Worm (Caenorhabditis elegans) whole organism, L4/young adult: Measurements from ENCODE around the gene hpo-19.

Source experiments
- W03F9.2 ChIP-seq: fragments of 150-350 bp; optimal IDR thresholded peaks from 2 replicates; lab custom pipeline; 2014; ENCODE audit warnings: missing biosample characterization, missing genetic modification characterization
- dao-5 ChIP-seq: sonication (generic microtip); optimal IDR thresholded peaks from 2 replicates; lab custom pipeline; 2016; ENCODE audit warnings: missing genotype, missing genetic modification characterization, moderate library complexity, missing compliant biosample characterization
- him-1 ChIP-seq: sonication (generic microtip); optimal IDR thresholded peaks from 2 replicates; lab custom pipeline; 2016; ENCODE audit warnings: missing genotype, missing genetic modification reagents, missing genetic modification characterization, missing compliant biosample characterization

Gene hpo-19

ce11 chrV:6456903-6457302, 20.5 kb downstream of the hpo-19 start:
- TF ChIP-seq him-1 (tag; lab: Kevin White, UChicago) (no peak), W03F9.2 (tag; lab: Kevin White, UChicago) (no peak), dao-5 (no peak)

ce11 chrV:6458302-6458998, 22.0 kb downstream of the hpo-19 start:
- TF ChIP-seq W03F9.2 (tag; lab: Kevin White, UChicago) (no peak), dao-5 (no peak), him-1 (tag; lab: Kevin White, UChicago) (no peak)

DNA sequence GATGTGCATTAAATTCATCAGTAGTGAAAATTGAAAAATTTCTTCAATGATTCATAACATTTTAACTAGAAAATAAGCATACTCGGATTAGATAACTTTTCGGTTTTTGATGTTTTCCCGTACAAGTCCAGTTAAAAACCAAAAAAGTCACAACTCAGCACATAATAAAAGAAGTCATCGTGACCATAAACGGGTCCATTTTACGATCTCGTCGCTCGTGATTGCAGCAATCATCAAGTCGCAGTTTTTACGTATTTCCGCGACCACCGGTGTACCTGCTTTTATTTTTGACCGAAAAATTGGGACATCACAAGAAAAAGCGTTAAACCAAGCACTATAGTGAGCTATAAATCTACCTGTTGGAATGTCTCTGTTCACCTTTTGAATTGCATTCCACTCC, 24.8 kb downstream of the hpo-19 start:
- TF ChIP-seq him-1 (tag; lab: Kevin White, UChicago) (no peak), dao-5 (no peak), W03F9.2 (tag; lab: Kevin White, UChicago) (no peak)

- no peak for TF ChIP-seq W03F9.2 (tag; lab: Kevin White, UChicago)
- no peak for TF ChIP-seq him-1 (tag; lab: Kevin White, UChicago)
- TF ChIP-seq dao-5 = no peak
Measured at ce11 chrV:6462606-6463005, 26.2 kb downstream of the hpo-19 start.

DNA sequence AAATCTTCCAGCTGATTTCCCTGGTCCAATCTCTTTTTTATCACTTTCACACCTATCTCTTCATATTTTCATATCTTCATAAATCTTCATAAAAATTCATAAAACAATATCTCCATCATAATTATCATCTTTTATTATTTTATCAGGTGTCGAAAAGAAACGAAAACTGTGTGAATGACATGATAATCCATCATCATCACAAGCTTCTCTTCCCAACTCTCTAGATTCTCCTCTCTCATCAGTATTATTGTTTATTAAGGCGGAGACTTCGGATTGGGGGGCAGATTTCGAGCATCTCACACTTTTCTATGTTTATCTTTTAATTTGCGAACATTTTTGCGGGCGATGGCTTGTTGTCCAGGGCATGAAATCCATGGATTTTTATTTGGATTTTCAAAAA, 27.8 kb downstream of the hpo-19 start:
- no peak for TF ChIP-seq W03F9.2 (tag; lab: Kevin White, UChicago)
- TF ChIP-seq dao-5 = no peak
- TF ChIP-seq him-1 (tag; lab: Kevin White, UChicago) = no peak

- TF ChIP-seq him-1 (tag; lab: Kevin White, UChicago) (no peak), W03F9.2 (tag; lab: Kevin White, UChicago) (no peak), dao-5 (no peak)
Measured at ce11 chrV:6464765-6465164, 28.3 kb downstream of the hpo-19 start, which contains the start of gene unc-83. Gene unc-83, plus strand, starts transcription at chrV:6465065.

- no peak for TF ChIP-seq dao-5
- TF ChIP-seq him-1 (tag; lab: Kevin White, UChicago) = no peak
- TF ChIP-seq W03F9.2 (tag; lab: Kevin White, UChicago) = no peak
Measured at ce11 chrV:6467676-6468075, 31.2 kb downstream of the hpo-19 start.

- no peak for TF ChIP-seq dao-5
- no peak for TF ChIP-seq him-1 (tag; lab: Kevin White, UChicago)
- no peak for TF ChIP-seq W03F9.2 (tag; lab: Kevin White, UChicago)
Measured at ce11 chrV:6471208-6471607, 34.8 kb downstream of the hpo-19 start.

ce11 chrV:6476026-6476425, 39.6 kb downstream of the hpo-19 start:
- TF ChIP-seq W03F9.2 (tag; lab: Kevin White, UChicago) (no peak), him-1 (tag; lab: Kevin White, UChicago) (no peak), dao-5 (no peak)

- TF ChIP-seq dao-5 (no peak), W03F9.2 (tag; lab: Kevin White, UChicago) (no peak), him-1 (tag; lab: Kevin White, UChicago) (no peak)
Measured at ce11 chrV:6485109-6485508, 48.7 kb downstream of the hpo-19 start.
